Fruit fly (Drosophila melanogaster) whole organism, prepupa: Measurements from ENCODE around the gene CG42673.
A peak's percentile ranks its signal among the peaks of the same experiment; 100 is the strongest.

Experiments used
- CG10669 ChIP-seq: fragments of 200-800 bp; sonication (Bioruptor generic); optimal IDR thresholded peaks from 3 replicates; lab custom pipeline; 2018; ENCODE audit warnings: missing biosample characterization, mild to moderate bottlenecking, missing genetic modification characterization, moderate library complexity
- CG11294 ChIP-seq: fragments of 200-800 bp; sonication (Bioruptor generic); IDR thresholded peaks from 2 replicates; pipeline ENCODE4 v1.3.6; 2022; ENCODE audit warnings: missing biosample characterization, missing genetic modification characterization
- CG15336 ChIP-seq: fragments of 200-800 bp; sonication (Bioruptor generic); IDR thresholded peaks from 2 replicates; pipeline ENCODE4 v1.3.6; 2022; ENCODE audit warnings: missing biosample characterization, missing genetic modification characterization
- CG3032 ChIP-seq: fragments of 200-800 bp; optimal IDR thresholded peaks from 2 replicates; lab custom pipeline; 2019; ENCODE audit warnings: missing biosample characterization, mild to moderate bottlenecking, missing genetic modification characterization, moderate library complexity
- CG31627 ChIP-seq: fragments of 200-800 bp; sonication (Bioruptor generic); optimal IDR thresholded peaks from 3 replicates; lab custom pipeline; 2016; ENCODE audit warnings: missing biosample characterization, missing genetic modification characterization
- CG6163 ChIP-seq: fragments of 200-800 bp; sonication (Bioruptor generic); IDR thresholded peaks from 3 replicates; pipeline ENCODE4 v1.3.6; 2022; ENCODE audit warnings: missing biosample characterization, missing genetic modification characterization
- CG6854 ChIP-seq: fragments of 200-800 bp; sonication (Bioruptor generic); optimal IDR thresholded peaks from 2 replicates; lab custom pipeline; 2017; ENCODE audit warnings: missing biosample characterization, mild to moderate bottlenecking, missing genetic modification characterization
- CG7368 ChIP-seq: fragments of 200-800 bp; sonication (Bioruptor generic); optimal IDR thresholded peaks from 3 replicates; lab custom pipeline; 2016; ENCODE audit warnings: missing biosample characterization, missing genetic modification characterization
- CG9139 ChIP-seq: fragments of 200-800 bp; sonication (Bioruptor generic); optimal IDR thresholded peaks from 3 replicates; lab custom pipeline; 2017; ENCODE audit warnings: missing biosample characterization, mild to moderate bottlenecking, missing genetic modification characterization
- Eip93F ChIP-seq: fragments of 200-800 bp; sonication (Bioruptor generic); optimal IDR thresholded peaks from 2 replicates; lab custom pipeline; 2016; ENCODE audit warnings: missing biosample characterization, mild to moderate bottlenecking, missing genetic modification characterization
- Sox102F ChIP-seq: fragments of 200-800 bp; sonication (Bioruptor generic); optimal IDR thresholded peaks from 2 replicates; lab custom pipeline; 2016; ENCODE audit warnings: missing biosample characterization, mild to moderate bottlenecking, missing genetic modification characterization
- lz ChIP-seq: fragments of 200-800 bp; sonication (Bioruptor generic); optimal IDR thresholded peaks from 3 replicates; lab custom pipeline; 2016; ENCODE audit warnings: missing biosample characterization, missing genetic modification characterization
- salr ChIP-seq, 2 experiments: fragments of 200-800 bp; sonication (Bioruptor generic); optimal IDR thresholded peaks; 3 replicates each; lab custom pipeline; 2016 to 2018; ENCODE audit warnings: missing biosample characterization in 2 of 2, missing genetic modification characterization in 2 of 2, mild to moderate bottlenecking in 1 of 2
- svp ChIP-seq: fragments of 200-800 bp; sonication (Bioruptor generic); peaks from one replicate; lab custom pipeline; 2016; ENCODE audit warnings: missing biosample characterization, missing genetic modification characterization

DNA sequence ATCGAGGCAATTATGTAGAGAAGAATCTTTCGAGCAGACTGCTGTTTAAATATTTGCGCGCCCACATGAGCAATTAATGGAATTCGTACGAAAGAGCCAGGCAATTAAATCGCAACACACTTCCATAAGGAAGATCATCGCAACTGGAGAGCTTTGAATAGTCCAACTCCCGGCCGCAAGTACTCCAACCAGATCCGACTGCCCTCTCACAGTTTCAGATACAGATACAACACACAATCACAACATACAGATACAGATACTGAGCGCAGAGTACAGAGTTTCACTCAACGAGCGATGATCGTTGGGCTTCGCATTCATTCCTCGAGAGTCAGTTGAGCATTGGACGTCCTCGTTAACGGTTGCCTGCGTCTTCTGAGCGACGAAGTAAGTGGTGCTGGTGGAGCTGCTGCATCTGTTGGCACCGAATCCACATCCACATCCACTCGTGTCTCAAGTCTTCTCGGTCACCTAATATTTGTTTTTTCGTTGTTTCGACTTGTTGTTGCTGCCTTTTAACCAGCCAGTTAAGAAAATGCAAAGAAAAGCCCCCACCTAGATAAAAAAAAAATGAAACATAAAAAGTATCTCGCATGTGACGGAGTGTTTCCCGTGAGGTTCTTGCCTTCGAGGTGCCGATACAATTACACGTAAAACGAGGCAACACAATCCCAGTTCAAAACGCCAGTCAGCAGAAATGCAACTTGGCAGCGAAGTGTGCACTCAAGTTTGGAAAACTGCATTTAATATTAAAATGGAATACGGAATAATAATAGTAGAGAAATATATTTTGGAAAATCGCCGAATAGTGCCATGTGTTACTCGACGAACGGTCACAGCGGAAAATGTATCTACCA is 67.8 kb downstream of the CG42673 start, which contains the start of gene LanB2:
- no peak for TF ChIP-seq Sox102F (GFP tag; lab: Kevin White, UChicago)
- TF ChIP-seq CG3032: no peak
- no peak for TF ChIP-seq lz (GFP tag; lab: Kevin White, UChicago)
- TF ChIP-seq CG7368 (GFP tag; lab: Kevin White, UChicago): no peak
- TF ChIP-seq CG31627: no peak
- TF ChIP-seq CG15336 (GFP tag; lab: Robert Waterston, UW): peak; percentile 30; the same call in 1 of the 2 replicates
- TF ChIP-seq salr (GFP tag; optimal IDR thresholded peaks at IDR 0.05; lab: Kevin White, UChicago): no peak
- no peak for TF ChIP-seq CG6854
- TF ChIP-seq CG10669 (GFP tag; lab: Kevin White, UChicago): no peak
- TF ChIP-seq svp (GFP tag; lab: Kevin White, UChicago): peak; percentile 82
- peak; percentile 56; the same call in 2 of the 3 replicates for TF ChIP-seq CG6163 (GFP tag; lab: Robert Waterston, UW)
- TF ChIP-seq CG11294 (GFP tag; lab: Robert Waterston, UW): no peak
- peak; percentile 27 for TF ChIP-seq CG9139 (GFP tag; lab: Kevin White, UChicago)
- no peak for TF ChIP-seq Eip93F (GFP tag; lab: Kevin White, UChicago)
